Worm (Caenorhabditis elegans) whole organism, early embryonic: Measurements from ENCODE around the gene nstp-8.

ENCODE experiments used
- B0310.2 ChIP-seq: sonication (generic microtip); optimal IDR thresholded peaks from 2 replicates; lab custom pipeline; 2016; ENCODE audit warnings: mild to moderate bottlenecking, missing genetic modification characterization, missing compliant biosample characterization
- F13C5.2 ChIP-seq: sonication (generic microtip); optimal IDR thresholded peaks from 2 replicates; lab custom pipeline; 2017; ENCODE audit warnings: mild to moderate bottlenecking, missing genetic modification characterization, inconsistent platforms, missing compliant biosample characterization
- aly-1 ChIP-seq: sonication (generic microtip); optimal IDR thresholded peaks from 2 replicates; lab custom pipeline; 2016; ENCODE audit warnings: missing genetic modification characterization, missing compliant biosample characterization
- ama-1 ChIP-seq: fragments of 150-350 bp; optimal IDR thresholded peaks from 2 replicates; lab custom pipeline; 2014
- ceh-13 ChIP-seq: fragments of 200-800 bp; sonication (Bioruptor generic); optimal IDR thresholded peaks from 2 replicates; lab custom pipeline; 2018; ENCODE audit warnings: mild to moderate bottlenecking, missing genetic modification characterization, missing compliant biosample characterization
- ceh-36 ChIP-seq: sonication (generic microtip); optimal IDR thresholded peaks from 2 replicates; lab custom pipeline; 2016; ENCODE audit warnings: missing genetic modification characterization, inconsistent platforms, missing compliant biosample characterization
- ets-7 ChIP-seq: sonication (generic microtip); optimal IDR thresholded peaks from 2 replicates; lab custom pipeline; 2016; ENCODE audit warnings: missing genotype, missing genetic modification characterization, missing compliant biosample characterization
- flt-1 ChIP-seq: fragments of 200-800 bp; sonication (Bioruptor generic); IDR thresholded peaks from 2 replicates; pipeline ENCODE4 v1.3.6; 2022; ENCODE audit warnings: missing genetic modification characterization, missing compliant biosample characterization
- hmbx-1 ChIP-seq: sonication (generic microtip); optimal IDR thresholded peaks from 2 replicates; lab custom pipeline; 2016; ENCODE audit warnings: mild to moderate bottlenecking, missing genetic modification characterization, missing compliant biosample characterization
- hmg-4 ChIP-seq: fragments of 200-800 bp; sonication (Bioruptor generic); optimal IDR thresholded peaks from 2 replicates; lab custom pipeline; 2018; ENCODE audit warnings: mild to moderate bottlenecking, missing genetic modification characterization, missing compliant biosample characterization
- hnd-1 ChIP-seq: sonication (generic microtip); optimal IDR thresholded peaks from 2 replicates; lab custom pipeline; 2016; ENCODE audit warnings: missing genetic modification characterization, missing compliant biosample characterization
- pes-1 ChIP-seq: fragments of 200-800 bp; sonication (Bioruptor generic); IDR thresholded peaks from 2 replicates; pipeline ENCODE4 v1.3.6; 2022; ENCODE audit warnings: missing genetic modification reagents, missing genetic modification characterization, missing compliant biosample characterization
- scrt-1 ChIP-seq: fragments of 200-800 bp; sonication (Bioruptor generic); IDR thresholded peaks from 2 replicates; pipeline ENCODE4 v1.3.6; 2022; ENCODE audit warnings: missing genetic modification characterization, missing compliant biosample characterization
- sea-1 ChIP-seq: fragments of 200-800 bp; sonication (Bioruptor generic); conservative IDR thresholded peaks from 2 replicates; pipeline ENCODE4 v1.3.6; 2022; ENCODE audit warnings: missing genetic modification characterization, missing compliant biosample characterization
- tbx-11 ChIP-seq: fragments of 200-800 bp; sonication (Bioruptor generic); IDR thresholded peaks from 2 replicates; pipeline ENCODE4 v1.3.6; 2022; ENCODE audit warnings: missing genetic modification characterization, missing compliant biosample characterization
- tbx-37 ChIP-seq: fragments of 200-800 bp; sonication (Bioruptor generic); conservative IDR thresholded peaks from 2 replicates; pipeline ENCODE4 v1.3.6; 2022; ENCODE audit warnings: missing genetic modification reagents, missing genetic modification characterization, missing compliant biosample characterization
- tra-4 ChIP-seq: sonication (generic microtip); optimal IDR thresholded peaks from 2 replicates; lab custom pipeline; 2017; ENCODE audit warnings: missing genetic modification characterization, missing compliant biosample characterization

The nstp-8 gene

DNA sequence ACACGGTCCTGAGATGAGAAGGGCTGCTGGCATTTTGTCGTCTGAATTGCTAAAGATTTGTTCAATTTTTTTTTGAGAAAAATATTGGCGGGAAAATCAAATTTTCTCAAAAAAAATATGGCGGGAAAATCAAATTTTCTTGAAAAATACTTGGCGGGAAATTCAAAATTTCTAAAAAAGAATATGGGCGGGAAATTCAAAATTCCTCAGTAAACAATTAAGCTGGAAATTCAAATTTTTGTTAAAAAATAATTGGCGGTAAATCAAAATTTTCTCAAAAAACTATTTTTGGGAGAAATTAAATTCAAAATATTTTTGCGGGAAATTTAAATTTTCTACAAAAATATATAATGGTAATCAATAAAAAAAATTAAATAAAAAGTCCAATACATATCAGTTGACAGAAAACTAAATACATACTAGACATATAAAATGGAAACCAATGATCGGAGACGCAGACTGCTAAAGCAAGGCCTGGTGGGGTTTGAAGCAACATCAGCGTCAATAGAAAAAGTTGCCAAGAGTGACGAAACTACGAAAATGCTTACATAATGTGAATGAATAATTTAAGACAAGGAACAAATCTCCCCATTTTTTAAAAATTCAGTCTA is 919 bp upstream of the nstp-8 start, which contains the start of gene nhr-184:
Gene nhr-184 (minus strand): TSS at position 51 of the 611 bp plus-strand sequence.
- TF ChIP-seq ets-7 (tag; lab: Kevin White, UChicago) (no peak), flt-1 (GFP tag; lab: Robert Waterston, UW) (no peak), pes-1 (no peak), B0310.2 (no peak), scrt-1 (GFP tag; lab: Robert Waterston, UW) (no peak), hmg-4 (GFP tag; lab: Kevin White, UChicago) (no peak), ama-1 (no peak), F13C5.2 (tag; lab: Kevin White, UChicago) (no peak), sea-1 (no peak), ceh-36 (tag; lab: Kevin White, UChicago) (no peak), tbx-11 (GFP tag; lab: Robert Waterston, UW) (no peak), ceh-13 (GFP tag; lab: Kevin White, UChicago) (no peak)

DNA sequence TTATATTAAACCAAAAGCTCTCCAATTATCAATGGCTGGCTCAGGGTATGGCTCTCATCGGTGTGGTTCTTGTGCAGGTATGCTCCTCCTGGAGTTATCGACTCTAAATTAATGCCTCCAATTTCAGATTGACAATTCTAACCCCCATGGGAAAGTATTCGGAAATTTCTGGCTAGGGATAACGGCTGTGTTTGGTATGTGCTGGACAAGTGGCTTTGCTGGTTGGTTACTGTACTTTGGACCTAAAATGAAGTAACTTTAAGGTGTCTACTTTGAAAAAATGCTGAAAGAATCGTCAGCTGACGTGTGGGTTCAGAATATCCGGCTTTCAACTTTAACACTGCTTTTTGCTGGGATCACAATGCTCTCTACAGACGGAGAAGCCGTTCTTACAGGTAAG is 1.5 kb downstream of the nstp-8 start:
- TF ChIP-seq flt-1 (GFP tag; lab: Robert Waterston, UW) (no peak), tbx-11 (GFP tag; lab: Robert Waterston, UW) (no peak), tbx-37 (no peak), hmg-4 (GFP tag; lab: Kevin White, UChicago) (no peak), ama-1 (no peak), scrt-1 (GFP tag; lab: Robert Waterston, UW) (no peak), B0310.2 (no peak), hmbx-1 (tag; lab: Kevin White, UChicago) (no peak), tra-4 (tag; lab: Kevin White, UChicago) (no peak), F13C5.2 (tag; lab: Kevin White, UChicago) (no peak), pes-1 (no peak), hnd-1 (tag; lab: Kevin White, UChicago) (no peak)

DNA sequence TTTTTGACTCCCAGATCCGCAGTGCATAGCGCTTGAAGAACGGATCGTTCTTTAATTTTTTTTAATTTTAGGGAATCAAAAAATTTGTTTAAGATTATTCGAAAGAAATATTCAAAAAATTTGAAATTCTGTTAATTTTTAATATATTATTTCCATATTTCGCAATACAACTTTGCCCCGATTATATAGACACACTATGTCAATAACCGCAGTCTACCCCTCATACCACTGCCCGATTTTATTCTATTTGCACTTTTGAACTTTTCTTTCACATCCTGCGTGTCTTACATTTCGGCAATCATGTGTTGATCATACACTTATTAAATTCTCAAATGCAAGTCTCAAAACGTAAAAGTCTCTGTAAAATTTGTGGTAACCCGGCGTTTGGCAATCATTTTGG is 3.4 kb downstream of the nstp-8 start, which contains the start of gene nhr-56:
Gene nhr-56 (plus strand): TSS at position 202 of the 400 bp plus-strand sequence.
- TF ChIP-seq hnd-1 (tag; lab: Kevin White, UChicago): no peak
- no peak for TF ChIP-seq F13C5.2 (tag; lab: Kevin White, UChicago)
- no peak for TF ChIP-seq hmbx-1 (tag; lab: Kevin White, UChicago)
- TF ChIP-seq sea-1: no peak
- no peak for TF ChIP-seq ceh-36 (tag; lab: Kevin White, UChicago)
- no peak for TF ChIP-seq ceh-13 (GFP tag; lab: Kevin White, UChicago)
- no peak for TF ChIP-seq ama-1
- TF ChIP-seq B0310.2: no peak

DNA sequence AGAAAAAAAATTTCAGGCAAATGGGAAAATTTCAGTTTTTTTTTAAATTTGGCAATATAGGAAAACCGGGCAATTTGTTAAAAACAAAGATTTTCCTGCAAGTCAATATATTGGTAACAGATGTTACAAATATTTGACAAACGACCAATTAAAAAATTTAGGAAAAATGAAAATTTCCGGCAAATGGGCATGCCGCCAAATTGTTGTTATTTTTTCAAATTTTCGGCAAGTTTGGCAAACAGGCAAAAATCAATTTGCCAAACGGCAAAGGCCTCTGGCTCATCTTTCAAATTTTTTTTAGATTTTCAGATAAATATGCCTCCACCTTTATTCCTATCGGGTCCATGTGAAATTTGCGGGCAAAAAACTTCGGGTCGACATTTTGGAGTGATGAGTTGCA is 6.3 kb downstream of the nstp-8 start, which contains the start of gene nhr-128:
Gene nhr-128 (plus strand): TSS at position 301 of the 400 bp plus-strand sequence.
- TF ChIP-seq pes-1 (no peak), hmbx-1 (tag; lab: Kevin White, UChicago) (no peak), tbx-37 (no peak), aly-1 (tag; lab: Kevin White, UChicago) (no peak), tra-4 (tag; lab: Kevin White, UChicago) (no peak), ceh-13 (GFP tag; lab: Kevin White, UChicago) (no peak), hnd-1 (tag; lab: Kevin White, UChicago) (no peak), ceh-36 (tag; lab: Kevin White, UChicago) (no peak), ets-7 (tag; lab: Kevin White, UChicago) (no peak), ama-1 (no peak), F13C5.2 (tag; lab: Kevin White, UChicago) (no peak), flt-1 (GFP tag; lab: Robert Waterston, UW) (no peak), hmg-4 (GFP tag; lab: Kevin White, UChicago) (no peak), tbx-11 (GFP tag; lab: Robert Waterston, UW) (no peak), scrt-1 (GFP tag; lab: Robert Waterston, UW) (no peak), sea-1 (no peak)

DNA sequence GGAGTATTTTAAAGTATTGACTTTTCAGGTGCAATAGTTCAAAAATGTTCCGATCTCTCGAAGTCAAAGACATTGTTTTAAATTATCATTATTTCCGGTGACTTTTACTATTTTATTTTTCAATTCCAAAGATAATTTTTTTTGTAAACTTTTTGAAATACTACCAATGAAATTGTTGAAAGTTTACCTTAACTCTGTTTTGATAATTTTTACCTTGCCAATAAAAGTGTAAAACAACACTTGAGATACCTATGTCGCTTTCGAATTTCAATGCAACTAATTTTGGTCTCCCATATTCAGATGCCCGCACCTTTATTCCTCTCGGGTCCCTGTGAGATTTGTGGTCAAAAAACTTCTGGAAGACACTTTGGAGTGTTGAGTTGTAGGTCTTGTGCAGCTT is 9.7 kb downstream of the nstp-8 start, which contains the start of gene nhr-103:
Gene nhr-103 (plus strand): TSS at position 301 of the 400 bp plus-strand sequence.
- TF ChIP-seq B0310.2 (no peak), ceh-13 (GFP tag; lab: Kevin White, UChicago) (no peak), flt-1 (GFP tag; lab: Robert Waterston, UW) (no peak), pes-1 (no peak), ama-1 (no peak), scrt-1 (GFP tag; lab: Robert Waterston, UW) (no peak), ets-7 (tag; lab: Kevin White, UChicago) (no peak), aly-1 (tag; lab: Kevin White, UChicago) (no peak), ceh-36 (tag; lab: Kevin White, UChicago) (no peak), sea-1 (no peak), hmg-4 (GFP tag; lab: Kevin White, UChicago) (no peak), F13C5.2 (tag; lab: Kevin White, UChicago) (no peak)

DNA sequence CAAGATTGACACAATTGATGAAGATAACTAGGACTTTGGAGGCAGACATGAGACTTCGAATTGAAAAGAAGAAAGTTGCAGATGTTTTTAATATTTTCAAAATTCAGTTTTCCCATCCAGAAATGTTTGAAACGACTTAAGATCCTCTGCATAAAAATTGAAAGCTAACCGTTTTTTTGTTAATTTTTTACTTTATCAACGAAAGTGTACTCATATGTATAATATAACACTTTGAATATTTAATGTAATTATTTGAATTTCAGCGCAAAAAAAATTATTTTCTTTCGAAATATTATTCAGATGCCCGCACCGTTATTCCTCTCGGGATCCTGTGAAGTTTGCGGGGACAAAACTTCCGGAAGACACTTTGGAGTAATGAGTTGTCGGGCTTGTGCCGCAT is 11.5 kb downstream of the nstp-8 start, which contains the start of gene nhr-18:
Gene nhr-18 (plus strand): TSS at position 301 of the 400 bp plus-strand sequence.
- TF ChIP-seq ceh-13 (GFP tag; lab: Kevin White, UChicago): no peak
- no peak for TF ChIP-seq hnd-1 (tag; lab: Kevin White, UChicago)
- TF ChIP-seq hmg-4 (GFP tag; lab: Kevin White, UChicago): no peak
- no peak for TF ChIP-seq ama-1

DNA sequence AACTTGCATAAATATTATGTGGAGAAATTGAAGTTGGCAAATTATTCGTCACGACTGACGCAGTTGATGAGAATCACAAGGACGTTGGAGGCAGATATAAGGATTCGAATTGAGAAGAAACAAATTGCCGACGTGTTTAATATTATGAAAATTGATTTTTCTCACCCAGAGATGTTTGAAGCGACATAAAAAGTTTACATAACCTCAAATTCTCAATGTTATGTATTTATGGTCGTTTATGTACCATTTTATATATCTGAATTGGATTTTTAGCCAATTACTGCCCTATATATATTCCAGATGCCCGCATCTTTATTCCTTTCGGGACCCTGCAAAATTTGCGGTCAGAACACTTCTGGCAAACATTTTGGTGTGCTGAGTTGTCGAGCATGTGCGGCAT is 13.3 kb downstream of the nstp-8 start, which contains the start of gene nhr-126:
Gene nhr-126 (plus strand): TSS at position 301 of the 400 bp plus-strand sequence.
- TF ChIP-seq hmg-4 (GFP tag; lab: Kevin White, UChicago) (no peak), tbx-11 (GFP tag; lab: Robert Waterston, UW) (no peak), B0310.2 (no peak), scrt-1 (GFP tag; lab: Robert Waterston, UW) (no peak), sea-1 (no peak), aly-1 (tag; lab: Kevin White, UChicago) (no peak), hmbx-1 (tag; lab: Kevin White, UChicago) (no peak), tra-4 (tag; lab: Kevin White, UChicago) (no peak), tbx-37 (no peak), ets-7 (tag; lab: Kevin White, UChicago) (no peak), F13C5.2 (tag; lab: Kevin White, UChicago) (no peak)
